Fruit fly (Drosophila melanogaster) whole organism, prepupa: Measurements from ENCODE around the gene CG3091.

Experiments
- Blimp-1 ChIP-seq: fragments of 200-800 bp; sonication (Bioruptor generic); optimal IDR thresholded peaks from 3 replicates; lab custom pipeline; 2017; ENCODE audit warnings: missing biosample characterization, missing genetic modification characterization, mild to moderate bottlenecking, moderate library complexity, missing genetic modification reagents
- CG10631 ChIP-seq: fragments of 200-800 bp; sonication (Bioruptor generic); optimal IDR thresholded peaks from 2 replicates; lab custom pipeline; 2016; ENCODE audit warnings: missing biosample characterization, missing genetic modification characterization
- CG10669 ChIP-seq: fragments of 200-800 bp; sonication (Bioruptor generic); optimal IDR thresholded peaks from 3 replicates; lab custom pipeline; 2018; ENCODE audit warnings: missing biosample characterization, mild to moderate bottlenecking, missing genetic modification characterization, moderate library complexity
- CG11294 ChIP-seq: fragments of 200-800 bp; sonication (Bioruptor generic); IDR thresholded peaks from 2 replicates; pipeline ENCODE4 v1.3.6; 2022; ENCODE audit warnings: missing biosample characterization, missing genetic modification characterization
- CG11762 ChIP-seq: fragments of 200-800 bp; sonication (Bioruptor generic); optimal IDR thresholded peaks from 3 replicates; lab custom pipeline; 2016; ENCODE audit warnings: missing biosample characterization, missing genetic modification characterization; ENCODE audit not compliant: insufficient read depth
- CG1621 ChIP-seq: fragments of 200-800 bp; sonication (Bioruptor generic); optimal IDR thresholded peaks from 3 replicates; lab custom pipeline; 2018; ENCODE audit warnings: missing biosample characterization, mild to moderate bottlenecking, missing genetic modification characterization
- CG16779 ChIP-seq: fragments of 200-800 bp; sonication (Bioruptor generic); optimal IDR thresholded peaks from 3 replicates; lab custom pipeline; 2017; ENCODE audit warnings: missing biosample characterization, mild to moderate bottlenecking, missing genetic modification characterization
- CG3032 ChIP-seq: fragments of 200-800 bp; optimal IDR thresholded peaks from 2 replicates; lab custom pipeline; 2019; ENCODE audit warnings: missing biosample characterization, mild to moderate bottlenecking, missing genetic modification characterization, moderate library complexity
- CG32006 ChIP-seq: fragments of 200-800 bp; sonication (Bioruptor generic); optimal IDR thresholded peaks from 3 replicates; lab custom pipeline; 2017; ENCODE audit warnings: missing biosample characterization, mild to moderate bottlenecking, missing genetic modification characterization
- CG34406 ChIP-seq: fragments of 200-800 bp; sonication (Bioruptor generic); optimal IDR thresholded peaks from 3 replicates; lab custom pipeline; 2016; ENCODE audit warnings: missing biosample characterization, missing genetic modification characterization
- CG3919 ChIP-seq: fragments of 200-800 bp; sonication (Bioruptor generic); optimal IDR thresholded peaks from 3 replicates; lab custom pipeline; 2016; ENCODE audit warnings: missing biosample characterization, missing genetic modification characterization
- CG4318 ChIP-seq: fragments of 200-800 bp; sonication (Bioruptor generic); optimal IDR thresholded peaks from 3 replicates; lab custom pipeline; 2017; ENCODE audit warnings: missing biosample characterization, mild to moderate bottlenecking, missing genetic modification characterization
- CG6276 ChIP-seq: fragments of 200-800 bp; sonication (Bioruptor generic); optimal IDR thresholded peaks from 2 replicates; lab custom pipeline; 2017; ENCODE audit warnings: missing biosample characterization, mild to moderate bottlenecking, missing genetic modification characterization
- CG6792 ChIP-seq: fragments of 200-800 bp; sonication (Bioruptor generic); optimal IDR thresholded peaks from 3 replicates; lab custom pipeline; 2016; ENCODE audit warnings: missing biosample characterization, missing genetic modification characterization
- CG6808 ChIP-seq: fragments of 200-800 bp; sonication (Bioruptor generic); optimal IDR thresholded peaks from 3 replicates; lab custom pipeline; 2017; ENCODE audit warnings: missing biosample characterization, missing genetic modification characterization, mild to moderate bottlenecking, moderate library complexity, missing genetic modification reagents
- CG6854 ChIP-seq: fragments of 200-800 bp; sonication (Bioruptor generic); optimal IDR thresholded peaks from 2 replicates; lab custom pipeline; 2017; ENCODE audit warnings: missing biosample characterization, mild to moderate bottlenecking, missing genetic modification characterization
- CG8119 ChIP-seq: fragments of 200-800 bp; sonication (Bioruptor generic); IDR thresholded peaks from 3 replicates; pipeline ENCODE4 v1.3.6; 2022; ENCODE audit warnings: missing biosample characterization, missing genetic modification characterization
- CG8319 ChIP-seq: fragments of 200-800 bp; sonication (Bioruptor generic); optimal IDR thresholded peaks from 3 replicates; lab custom pipeline; 2016; ENCODE audit warnings: missing biosample characterization, missing genetic modification characterization
- CG8632 ChIP-seq: fragments of 200-800 bp; sonication (Bioruptor generic); optimal IDR thresholded peaks from 3 replicates; lab custom pipeline; 2016; ENCODE audit warnings: missing biosample characterization, missing genetic modification characterization
- Ets21C ChIP-seq: fragments of 200-800 bp; sonication (Bioruptor generic); optimal IDR thresholded peaks from 3 replicates; lab custom pipeline; 2016; ENCODE audit warnings: missing biosample characterization, missing genetic modification characterization
- Ets96B ChIP-seq: fragments of 200-800 bp; optimal IDR thresholded peaks from 2 replicates; lab custom pipeline; 2019; ENCODE audit warnings: missing biosample characterization, mild to moderate bottlenecking, missing genetic modification characterization, moderate library complexity
- Hr38 ChIP-seq: sonication (Bioruptor generic); optimal IDR thresholded peaks from 2 replicates; lab custom pipeline; 2016; ENCODE audit warnings: missing biosample characterization, missing genetic modification characterization
- Hr39 ChIP-seq: fragments of 200-800 bp; sonication (Bioruptor generic); optimal IDR thresholded peaks from 2 replicates; lab custom pipeline; 2016; ENCODE audit warnings: missing biosample characterization, missing genetic modification characterization
- Met ChIP-seq: fragments of 200-800 bp; sonication (Bioruptor generic); optimal IDR thresholded peaks from 3 replicates; lab custom pipeline; 2016; ENCODE audit warnings: missing biosample characterization, missing genetic modification characterization
- OdsH ChIP-seq: fragments of 200-800 bp; sonication (Bioruptor generic); optimal IDR thresholded peaks from 3 replicates; lab custom pipeline; 2016; ENCODE audit warnings: missing biosample characterization, missing genetic modification characterization
- Smox ChIP-seq: fragments of 200-800 bp; sonication (Bioruptor generic); optimal IDR thresholded peaks from 3 replicates; lab custom pipeline; 2016; ENCODE audit warnings: missing biosample characterization, missing genetic modification characterization
- Sox102F ChIP-seq: fragments of 200-800 bp; sonication (Bioruptor generic); optimal IDR thresholded peaks from 2 replicates; lab custom pipeline; 2016; ENCODE audit warnings: missing biosample characterization, mild to moderate bottlenecking, missing genetic modification characterization
- Sox14 ChIP-seq: fragments of 200-800 bp; sonication (Bioruptor generic); optimal IDR thresholded peaks from 3 replicates; lab custom pipeline; 2016; ENCODE audit warnings: missing biosample characterization, missing genetic modification characterization
- Sox15 ChIP-seq: fragments of 200-800 bp; sonication (Bioruptor generic); optimal IDR thresholded peaks from 3 replicates; lab custom pipeline; 2016; ENCODE audit warnings: missing biosample characterization, missing genetic modification characterization
- acj6 ChIP-seq: fragments of 200-800 bp; sonication (Bioruptor generic); optimal IDR thresholded peaks from 3 replicates; lab custom pipeline; 2016; ENCODE audit warnings: missing biosample characterization, missing genetic modification characterization
- cyc ChIP-seq: fragments of 200-800 bp; sonication (Bioruptor generic); optimal IDR thresholded peaks from 3 replicates; lab custom pipeline; 2016; ENCODE audit warnings: missing biosample characterization, missing genetic modification characterization
- dac ChIP-seq: fragments of 200-800 bp; sonication (Bioruptor generic); optimal IDR thresholded peaks from 2 replicates; lab custom pipeline; 2017; ENCODE audit warnings: missing biosample characterization, mild to moderate bottlenecking, missing genetic modification characterization
- dsx ChIP-seq: fragments of 200-800 bp; optimal IDR thresholded peaks from 3 replicates; lab custom pipeline; 2019; ENCODE audit warnings: missing biosample characterization, mild to moderate bottlenecking, missing genetic modification characterization, moderate library complexity; ENCODE audit not compliant: poor library complexity, severe bottlenecking
- esn ChIP-seq: fragments of 200-800 bp; sonication (Bioruptor generic); optimal IDR thresholded peaks from 2 replicates; lab custom pipeline; 2016; ENCODE audit warnings: missing biosample characterization, mild to moderate bottlenecking, missing genetic modification characterization, moderate library complexity
- fd85E ChIP-seq: fragments of 200-800 bp; sonication (Bioruptor generic); optimal IDR thresholded peaks from 3 replicates; lab custom pipeline; 2016; ENCODE audit warnings: missing biosample characterization, missing genetic modification characterization
- fkh ChIP-seq: fragments of 200-800 bp; sonication (Bioruptor generic); optimal IDR thresholded peaks from 3 replicates; lab custom pipeline; 2017; ENCODE audit warnings: missing biosample characterization, mild to moderate bottlenecking, missing genetic modification characterization, moderate library complexity
- lz ChIP-seq: fragments of 200-800 bp; sonication (Bioruptor generic); optimal IDR thresholded peaks from 3 replicates; lab custom pipeline; 2016; ENCODE audit warnings: missing biosample characterization, missing genetic modification characterization
- net ChIP-seq: fragments of 200-800 bp; sonication (Bioruptor generic); optimal IDR thresholded peaks from 3 replicates; lab custom pipeline; 2016; ENCODE audit warnings: missing biosample characterization, missing genetic modification characterization
- pdm3 ChIP-seq: fragments of 200-800 bp; sonication (Bioruptor generic); optimal IDR thresholded peaks from 3 replicates; lab custom pipeline; 2016; ENCODE audit warnings: missing biosample characterization, missing genetic modification characterization
- salr ChIP-seq, 2 experiments: fragments of 200-800 bp; sonication (Bioruptor generic); optimal IDR thresholded peaks; 3 replicates each; lab custom pipeline; 2016 to 2018; ENCODE audit warnings: missing biosample characterization in 2 of 2, missing genetic modification characterization in 2 of 2, mild to moderate bottlenecking in 1 of 2
- ss ChIP-seq, 2 experiments: fragments of 200-800 bp; sonication (Bioruptor generic); optimal IDR thresholded peaks; 2 replicates in 1 of 2; 3 replicates in 1 of 2; lab custom pipeline; 2017 to 2018; ENCODE audit warnings: mild to moderate bottlenecking in 2 of 2, missing biosample characterization in 2 of 2, missing genetic modification characterization in 2 of 2, moderate library complexity in 1 of 2
- svp ChIP-seq: fragments of 200-800 bp; sonication (Bioruptor generic); peaks from one replicate; lab custom pipeline; 2016; ENCODE audit warnings: missing biosample characterization, missing genetic modification characterization
- topi ChIP-seq: fragments of 200-800 bp; sonication (Bioruptor generic); optimal IDR thresholded peaks from 3 replicates; lab custom pipeline; 2016; ENCODE audit warnings: missing biosample characterization, missing genetic modification characterization
- vri ChIP-seq: fragments of 200-800 bp; sonication (Bioruptor generic); optimal IDR thresholded peaks from 3 replicates; lab custom pipeline; 2016; ENCODE audit warnings: missing biosample characterization, mild to moderate bottlenecking, missing genetic modification characterization

Gene CG3091

dm6 chrX:2293294-2293988 lies 39.4 kb upstream of the CG3091 start, which contains the start of gene CG2865 (continued):
- TF ChIP-seq CG16779 (tag; lab: Kevin White, UChicago) (peak; percentile 92), CG3032 (peak; percentile 96), Blimp-1 (GFP tag; lab: Kevin White, UChicago) (peak; percentile 91), Sox15 (GFP tag; lab: Kevin White, UChicago) (peak; percentile 89), fkh (GFP tag; lab: Kevin White, UChicago) (peak; percentile 95), net (peak; percentile 91), Met (GFP tag; lab: Kevin White, UChicago) (peak; percentile 97), Ets21C (peak; percentile 93), lz (GFP tag; lab: Kevin White, UChicago) (peak; percentile 97), cyc (GFP tag; lab: Kevin White, UChicago) (peak; percentile 95), vri (GFP tag; lab: Kevin White, UChicago) (peak; percentile 93), Hr39 (peak; percentile 94), Hr38 (peak; percentile 17), CG34406 (peak; percentile 93), dac (peak; percentile 91), CG11762 (GFP tag; lab: Kevin White, UChicago) (peak; percentile 93)
- TF ChIP-seq, all 60 proteins: peak for 60

dm6 chrX:2292410-2292809 lies 38.4 kb upstream of the CG3091 start:
- TF ChIP-seq Ets21C, result no peak
- no peak for TF ChIP-seq CG8632 (GFP tag; lab: Kevin White, UChicago)
- TF ChIP-seq Smox, result no peak
- no peak for TF ChIP-seq dsx (GFP tag; lab: Kevin White, UChicago)

dm6 chrX:2291023-2291422 lies 37.0 kb upstream of the CG3091 start:
- TF ChIP-seq svp (GFP tag; lab: Kevin White, UChicago) (peak; percentile 73), fd85E (GFP tag; lab: Kevin White, UChicago) (no peak)

dm6 chrX:2289134-2289533 lies 35.1 kb upstream of the CG3091 start:
- TF ChIP-seq CG3032, result peak; percentile 65
- peak; percentile 83 for TF ChIP-seq CG1621 (tag; lab: Kevin White, UChicago)
- TF ChIP-seq CG6854, result peak; percentile 59
- no peak for TF ChIP-seq esn (GFP tag; lab: Kevin White, UChicago)
- peak; percentile 52; the same call in 1 of the 2 replicates for TF ChIP-seq CG11294 (GFP tag; lab: Robert Waterston, UW)
- peak; percentile 80 for TF ChIP-seq CG10669 (GFP tag; lab: Kevin White, UChicago)
- peak; percentile 39 for TF ChIP-seq CG8632 (GFP tag; lab: Kevin White, UChicago)
- TF ChIP-seq lz (GFP tag; lab: Kevin White, UChicago), result no peak
- TF ChIP-seq CG16779 (tag; lab: Kevin White, UChicago), result peak; percentile 94
- peak; percentile 93 for TF ChIP-seq CG6808 (GFP tag; lab: Kevin White, UChicago)
- TF ChIP-seq CG10631 (GFP tag; lab: Kevin White, UChicago), result peak; percentile 48
- peak; percentile 73 to 85 for TF ChIP-seq salr (GFP tag; optimal IDR thresholded peaks at IDR 0.05; lab: Kevin White, UChicago)
- TF ChIP-seq Hr38, result no peak
- TF ChIP-seq CG4318 (GFP tag; lab: Kevin White, UChicago), result no peak
- no peak for TF ChIP-seq topi (GFP tag; lab: Kevin White, UChicago)
- peak; percentile 98 to 99 for TF ChIP-seq ss (GFP tag; optimal IDR thresholded peaks at IDR 0.05; lab: Kevin White, UChicago)
- no peak for TF ChIP-seq Sox102F (GFP tag; lab: Kevin White, UChicago)
- TF ChIP-seq net, result peak; percentile 85
- peak; percentile 72 for TF ChIP-seq CG32006 (GFP tag; lab: Kevin White, UChicago)
- TF ChIP-seq Smox, result no peak
- TF ChIP-seq Ets96B, result peak; percentile 61
- peak; percentile 29 for TF ChIP-seq OdsH (GFP tag; lab: Kevin White, UChicago)
- TF ChIP-seq CG6792 (GFP tag; lab: Kevin White, UChicago), result no peak
- TF ChIP-seq CG8319 (GFP tag; lab: Kevin White, UChicago), result no peak
- peak; percentile 29 for TF ChIP-seq Sox14
- TF ChIP-seq CG6276 (GFP tag; lab: Kevin White, UChicago), result peak; percentile 96
- TF ChIP-seq CG8119, result peak; percentile 95
- TF ChIP-seq pdm3 (GFP tag; lab: Kevin White, UChicago), result peak; percentile 56
- peak; percentile 39 for TF ChIP-seq CG3919
- TF ChIP-seq acj6 (GFP tag; lab: Kevin White, UChicago), result peak; percentile 16
- TF ChIP-seq Sox15 (GFP tag; lab: Kevin White, UChicago), result no peak
